Fruit fly (Drosophila melanogaster) whole organism, embryonic: ENCODE measurements around the gene Cyp1.

Experiments
- Antp ChIP-seq: fragments of 200-800 bp; sonication (Bioruptor generic); optimal IDR thresholded peaks from 3 replicates; lab custom pipeline; 2016; ENCODE audit warnings: missing biosample characterization, missing genetic modification characterization
- CG1024 ChIP-seq: fragments of 200-800 bp; sonication (Bioruptor generic); IDR thresholded peaks from 2 replicates; pipeline ENCODE4 v1.3.6; 2022; ENCODE audit warnings: missing biosample characterization, missing genetic modification characterization
- CG12659 ChIP-seq: fragments of 200-800 bp; sonication (Bioruptor generic); optimal IDR thresholded peaks from 3 replicates; lab custom pipeline; 2017; ENCODE audit warnings: mild to moderate bottlenecking, missing biosample characterization, missing genetic modification reagents, missing genetic modification characterization
- CG14710 ChIP-seq: fragments of 200-800 bp; sonication (Bioruptor generic); optimal IDR thresholded peaks from 3 replicates; lab custom pipeline; 2019; ENCODE audit warnings: missing biosample characterization, mild to moderate bottlenecking, missing genetic modification characterization, moderate library complexity
- CG17568 ChIP-seq: fragments of 200-800 bp; sonication (Bioruptor generic); optimal IDR thresholded peaks from 2 replicates; lab custom pipeline; 2018; ENCODE audit warnings: missing biosample characterization, mild to moderate bottlenecking, missing genetic modification characterization, moderate library complexity
- CG1792 ChIP-seq: fragments of 200-800 bp; sonication (Bioruptor generic); optimal IDR thresholded peaks from 2 replicates; lab custom pipeline; 2016; ENCODE audit warnings: missing biosample characterization, missing genetic modification characterization
- CG2120 ChIP-seq: fragments of 200-800 bp; sonication (Bioruptor generic); optimal IDR thresholded peaks from 3 replicates; lab custom pipeline; 2016; ENCODE audit warnings: missing biosample characterization, missing genetic modification characterization
- CG30020 ChIP-seq: fragments of 200-800 bp; optimal IDR thresholded peaks from 2 replicates; lab custom pipeline; 2019; ENCODE audit warnings: missing biosample characterization, mild to moderate bottlenecking, missing genetic modification characterization, moderate library complexity
- CG31224 ChIP-seq: fragments of 200-800 bp; sonication (Bioruptor generic); IDR thresholded peaks from 2 replicates; pipeline ENCODE4 v1.3.6; 2022; ENCODE audit warnings: missing biosample characterization, missing genetic modification characterization
- CG3163 ChIP-seq: fragments of 200-800 bp; sonication (Bioruptor generic); optimal IDR thresholded peaks from 3 replicates; lab custom pipeline; 2016; ENCODE audit warnings: missing biosample characterization, missing genetic modification characterization
- CG33213 ChIP-seq: fragments of 200-800 bp; sonication (Bioruptor generic); optimal IDR thresholded peaks from 3 replicates; lab custom pipeline; 2016; ENCODE audit warnings: missing biosample characterization, missing genetic modification characterization
- CG4282 ChIP-seq: fragments of 200-800 bp; sonication (Bioruptor generic); optimal IDR thresholded peaks from 2 replicates; lab custom pipeline; 2016; ENCODE audit warnings: missing biosample characterization, missing genetic modification characterization
- CG6854 ChIP-seq: fragments of 200-800 bp; sonication (Bioruptor generic); optimal IDR thresholded peaks from 3 replicates; lab custom pipeline; 2017; ENCODE audit warnings: missing biosample characterization, mild to moderate bottlenecking, missing genetic modification characterization
- CG7786 ChIP-seq: fragments of 200-800 bp; sonication (Bioruptor generic); optimal IDR thresholded peaks from 2 replicates; lab custom pipeline; 2016; ENCODE audit warnings: missing biosample characterization, missing genetic modification characterization
- CG7987 ChIP-seq: fragments of 200-800 bp; sonication (Bioruptor generic); optimal IDR thresholded peaks from 2 replicates; lab custom pipeline; 2018; ENCODE audit warnings: missing biosample characterization, mild to moderate bottlenecking, missing genetic modification characterization, moderate library complexity
- CG8359 ChIP-seq: fragments of 200-800 bp; sonication (Bioruptor generic); optimal IDR thresholded peaks from 2 replicates; lab custom pipeline; 2017; ENCODE audit warnings: missing biosample characterization, mild to moderate bottlenecking, missing genetic modification characterization, borderline replicate concordance
- CG9609 ChIP-seq: fragments of 200-800 bp; sonication (Bioruptor generic); optimal IDR thresholded peaks from 3 replicates; lab custom pipeline; 2016; ENCODE audit warnings: missing biosample characterization, missing genetic modification characterization
- Chrac-16 ChIP-seq: fragments of 200-800 bp; sonication (Bioruptor generic); optimal IDR thresholded peaks from 3 replicates; lab custom pipeline; 2016; ENCODE audit warnings: missing biosample characterization, missing genetic modification characterization
- H15 ChIP-seq: fragments of 200-800 bp; sonication (Bioruptor generic); IDR thresholded peaks from 3 replicates; pipeline ENCODE4 v1.3.6; 2022; ENCODE audit warnings: missing biosample characterization, missing genetic modification characterization
- HHEX ChIP-seq: fragments of 200-800 bp; sonication (Bioruptor generic); optimal IDR thresholded peaks from 3 replicates; lab custom pipeline; 2017; ENCODE audit warnings: missing biosample characterization, mild to moderate bottlenecking, missing genetic modification characterization, missing genetic modification reagents
- Hr3 ChIP-seq: fragments of 200-800 bp; sonication (Bioruptor generic); optimal IDR thresholded peaks from 3 replicates; lab custom pipeline; 2016; ENCODE audit warnings: missing biosample characterization, missing genetic modification characterization
- Hr51 ChIP-seq, 2 experiments: fragments of 200-800 bp; sonication (Bioruptor generic); optimal IDR thresholded peaks; 2 replicates in 1 of 2; 3 replicates in 1 of 2; lab custom pipeline; 2016 to 2018; ENCODE audit warnings: missing biosample characterization in 2 of 2, missing genetic modification characterization in 2 of 2, mild to moderate bottlenecking in 1 of 2, moderate library complexity in 1 of 2
- MESR4 ChIP-seq: fragments of 200-800 bp; sonication (Bioruptor generic); optimal IDR thresholded peaks from 2 replicates; lab custom pipeline; 2018; ENCODE audit warnings: missing biosample characterization, mild to moderate bottlenecking, missing genetic modification characterization, moderate library complexity
- Mad ChIP-seq: fragments of 200-800 bp; sonication (Bioruptor generic); optimal IDR thresholded peaks from 2 replicates; lab custom pipeline; 2016; ENCODE audit warnings: missing biosample characterization, missing genetic modification characterization
- Myb ChIP-seq: fragments of 200-800 bp; sonication (Bioruptor generic); optimal IDR thresholded peaks from 2 replicates; lab custom pipeline; 2016; ENCODE audit warnings: missing biosample characterization, missing genetic modification characterization
- NFAT ChIP-seq: fragments of 200-800 bp; sonication (Bioruptor generic); IDR thresholded peaks from 2 replicates; pipeline ENCODE4 v1.3.6; 2022; ENCODE audit warnings: missing biosample characterization, missing genetic modification characterization
- Nf-YC ChIP-seq: fragments of 200-800 bp; optimal IDR thresholded peaks from 3 replicates; lab custom pipeline; 2019; ENCODE audit warnings: missing biosample characterization, mild to moderate bottlenecking, missing genetic modification characterization, moderate library complexity
- Opbp ChIP-seq: fragments of 200-800 bp; sonication (Bioruptor generic); IDR thresholded peaks from 3 replicates; pipeline ENCODE4 v1.3.6; 2022; ENCODE audit warnings: missing biosample characterization, missing genetic modification characterization; ENCODE audit not compliant: partially characterized antibody
- Optix ChIP-seq: fragments of 200-800 bp; sonication (Bioruptor generic); IDR thresholded peaks from 3 replicates; pipeline ENCODE4 v1.3.6; 2022; ENCODE audit warnings: missing biosample characterization, missing genetic modification characterization
- Rx ChIP-seq: fragments of 200-800 bp; sonication (Bioruptor generic); IDR thresholded peaks from 2 replicates; pipeline ENCODE4 v1.3.6; 2022; ENCODE audit warnings: missing biosample characterization, missing genetic modification characterization
- Sox100B ChIP-seq: fragments of 200-800 bp; sonication (Bioruptor generic); optimal IDR thresholded peaks from 3 replicates; lab custom pipeline; 2018; ENCODE audit warnings: missing biosample characterization, mild to moderate bottlenecking, missing genetic modification characterization
- Sry-δ ChIP-seq: fragments of 200-800 bp; sonication (Bioruptor generic); optimal IDR thresholded peaks from 2 replicates; lab custom pipeline; 2016; ENCODE audit warnings: missing biosample characterization, missing genetic modification characterization
- Trl ChIP-seq, 3 experiments: fragments of >200 bp in 2 of 3; fragments of 200-800 bp in 1 of 3; sonication (Bioruptor generic) in 1 of 3; optimal IDR thresholded peaks; 2 replicates in 1 of 3; 3 replicates in 2 of 3; lab custom pipeline; 2016 to 2017; ENCODE audit warnings: missing biosample characterization in 1 of 3, missing genetic modification characterization in 1 of 3
- abd-A ChIP-seq: fragments of 200-800 bp; sonication (Bioruptor generic); optimal IDR thresholded peaks from 3 replicates; lab custom pipeline; 2019; ENCODE audit warnings: missing biosample characterization, mild to moderate bottlenecking, missing genetic modification characterization, moderate library complexity
- cg ChIP-seq: fragments of 200-800 bp; sonication (Bioruptor generic); optimal IDR thresholded peaks from 3 replicates; lab custom pipeline; 2019; ENCODE audit warnings: missing biosample characterization, mild to moderate bottlenecking, missing genetic modification characterization, moderate library complexity
- ci ChIP-seq: fragments of 200-800 bp; sonication (Bioruptor generic); IDR thresholded peaks from 3 replicates; pipeline ENCODE4 v1.3.6; 2022; ENCODE audit warnings: missing biosample characterization, missing genetic modification characterization
- fru ChIP-seq: fragments of >200 bp; optimal IDR thresholded peaks from 2 replicates; lab custom pipeline; 2017
- ftz-f1 ChIP-seq: fragments of 200-800 bp; sonication (Bioruptor generic); optimal IDR thresholded peaks from 2 replicates; lab custom pipeline; 2016; ENCODE audit warnings: missing biosample characterization, missing genetic modification characterization
- gfzf ChIP-seq: fragments of 200-800 bp; sonication (Bioruptor generic); optimal IDR thresholded peaks from 2 replicates; lab custom pipeline; 2016; ENCODE audit warnings: missing biosample characterization, mild to moderate bottlenecking, missing genetic modification characterization, moderate library complexity
- insv ChIP-seq, 2 experiments: fragments of 200-800 bp; sonication (Bioruptor generic); optimal IDR thresholded peaks; 3 replicates each; lab custom pipeline; 2016 to 2018; ENCODE audit warnings: missing biosample characterization in 2 of 2, missing genetic modification characterization in 2 of 2
- kni ChIP-seq: fragments of 200-800 bp; sonication (Bioruptor generic); optimal IDR thresholded peaks from 3 replicates; lab custom pipeline; 2017; ENCODE audit warnings: mild to moderate bottlenecking, missing biosample characterization, missing genetic modification reagents, missing genetic modification characterization
- mld ChIP-seq: fragments of 200-800 bp; sonication (Bioruptor generic); IDR thresholded peaks from 3 replicates; pipeline ENCODE4 v1.3.6; 2022; ENCODE audit warnings: missing biosample characterization, missing genetic modification characterization; ENCODE audit not compliant: partially characterized antibody
- pzg ChIP-seq: fragments of 200-800 bp; sonication (Bioruptor generic); optimal IDR thresholded peaks from 3 replicates; lab custom pipeline; 2018; ENCODE audit warnings: missing biosample characterization, mild to moderate bottlenecking, missing genetic modification characterization, moderate library complexity
- salm ChIP-seq: fragments of 200-800 bp; sonication (Bioruptor generic); optimal IDR thresholded peaks from 2 replicates; lab custom pipeline; 2018; ENCODE audit warnings: missing biosample characterization, mild to moderate bottlenecking, missing genetic modification characterization
- scrt ChIP-seq: fragments of 200-800 bp; sonication (Bioruptor generic); optimal IDR thresholded peaks from 2 replicates; lab custom pipeline; 2018; ENCODE audit warnings: missing biosample characterization, mild to moderate bottlenecking, missing genetic modification characterization, moderate library complexity
- so ChIP-seq: fragments of 200-800 bp; sonication (Bioruptor generic); IDR thresholded peaks from 3 replicates; pipeline ENCODE4 v1.3.6; 2022; ENCODE audit warnings: missing biosample characterization, missing genetic modification characterization
- tin ChIP-seq: fragments of 200-800 bp; sonication (Bioruptor generic); optimal IDR thresholded peaks from 3 replicates; lab custom pipeline; 2016; ENCODE audit warnings: missing biosample characterization, missing genetic modification characterization
- trem ChIP-seq: fragments of 200-800 bp; optimal IDR thresholded peaks from 3 replicates; lab custom pipeline; 2019; ENCODE audit warnings: missing biosample characterization, mild to moderate bottlenecking, missing genetic modification characterization, moderate library complexity

Cyp1 gene

dm6 chrX:16296423-16297292, 23.5 kb downstream of the Cyp1 start, which contains the start of gene CG3632 (continued):
- no peak for TF ChIP-seq Hr3 (GFP tag; lab: Kevin White, UChicago)
- TF ChIP-seq CG12659: peak; percentile 78
- no peak for TF ChIP-seq CG6854 (GFP tag; lab: Kevin White, UChicago)
- TF ChIP-seq CG7786 (GFP tag; lab: Kevin White, UChicago): peak; percentile 61
- TF ChIP-seq salm (tag; lab: Kevin White, UChicago): no peak
- TF ChIP-seq insv (GFP tag; optimal IDR thresholded peaks at IDR 0.05; lab: Kevin White, UChicago): no peak
- no peak for TF ChIP-seq CG4282 (GFP tag; lab: Kevin White, UChicago)
- TF ChIP-seq HHEX (GFP tag; lab: Kevin White, UChicago): no peak
- TF ChIP-seq CG3163 (GFP tag; lab: Kevin White, UChicago): peak; percentile 18
- peak; percentile 63 for TF ChIP-seq MESR4 (GFP tag; lab: Kevin White, UChicago)
- peak; percentile 11 for TF ChIP-seq Mad (GFP tag; lab: Kevin White, UChicago)
- TF ChIP-seq cg: peak; percentile 85
- no peak for TF ChIP-seq CG8359
- TF ChIP-seq CG33213: peak; percentile 32
- no peak for TF ChIP-seq Sox100B (GFP tag; lab: Kevin White, UChicago)
- TF ChIP-seq H15 (GFP tag; lab: Robert Waterston, UW): no peak
- TF ChIP-seq Myb (GFP tag; lab: Kevin White, UChicago): peak; percentile 54
- TF ChIP-seq fru (lab: Kevin White, UChicago): no peak
- TF ChIP-seq CG30020 (tag; lab: Kevin White, UChicago): peak; percentile 90
- no peak for TF ChIP-seq scrt (GFP tag; lab: Kevin White, UChicago)
- peak; percentile 10 for TF ChIP-seq CG1792 (GFP tag; lab: Kevin White, UChicago)
- no peak for TF ChIP-seq CG31224 (GFP tag; lab: Robert Waterston, UW)
- TF ChIP-seq Chrac-16: no peak
- peak; percentile 51 for TF ChIP-seq CG7987 (GFP tag; lab: Kevin White, UChicago)
- TF ChIP-seq CG17568: no peak
- TF ChIP-seq mld (GFP tag; lab: Robert Waterston, UW): peak; percentile 73; the same call in 2 of the 3 replicates
- TF ChIP-seq NFAT (GFP tag; lab: Robert Waterston, UW): peak; percentile 51; the same call in 1 of the 2 replicates
- TF ChIP-seq Optix (GFP tag; lab: Robert Waterston, UW): no peak
- TF ChIP-seq Nf-YC: peak; percentile 53
- peak; percentile 34 for TF ChIP-seq CG14710 (tag; lab: Kevin White, UChicago)
- peak in 1 of 2 experiments; percentile 24 for TF ChIP-seq Hr51 (GFP tag; optimal IDR thresholded peaks at IDR 0.05; lab: Kevin White, UChicago)
- peak; percentile 21 for TF ChIP-seq gfzf (GFP tag; lab: Kevin White, UChicago)
- peak; percentile 71 for TF ChIP-seq Antp (GFP tag; lab: Kevin White, UChicago)
- no peak for TF ChIP-seq abd-A (tag; lab: Kevin White, UChicago)
- TF ChIP-seq trem (tag; lab: Kevin White, UChicago): peak; percentile 26
- no peak for TF ChIP-seq kni (GFP tag; lab: Kevin White, UChicago)
- TF ChIP-seq CG9609 (GFP tag; lab: Kevin White, UChicago): peak; percentile 49
- TF ChIP-seq CG2120: peak; percentile 73
- no peak for TF ChIP-seq CG1024 (GFP tag; lab: Robert Waterston, UW)
- TF ChIP-seq ci: no peak; the same call in 2 of the 3 replicates
- TF ChIP-seq so (GFP tag; lab: Robert Waterston, UW): 0 out of 3 replicates have a peak, but pooled peaks have one; percentile 11
- TF ChIP-seq Trl (optimal IDR thresholded peaks at IDR 0.05; lab: Kevin White, UChicago): no peak
- TF ChIP-seq Trl (GFP tag; optimal IDR thresholded peaks at IDR 0.05; lab: Kevin White, UChicago): peak; percentile 44
- TF ChIP-seq pzg: peak; percentile 84
- TF ChIP-seq Rx (GFP tag; lab: Robert Waterston, UW): no peak
- TF ChIP-seq Sry-δ (GFP tag; lab: Kevin White, UChicago): peak; percentile 94
- TF ChIP-seq Opbp (GFP tag; lab: Robert Waterston, UW): peak; percentile 89
- peak; percentile 51 for TF ChIP-seq tin
- TF ChIP-seq ftz-f1: peak; percentile 1
